Fruit fly (Drosophila melanogaster) whole organism, wandering third instar larva: ENCODE data around the gene nbs.

ENCODE experiments used
- Abd-B ChIP-seq: fragments of >200 bp; optimal IDR thresholded peaks from 2 replicates; lab custom pipeline; 2017; ENCODE audit warnings: missing biosample characterization, missing genetic modification characterization
- CG32264 ChIP-seq: fragments of 200-800 bp; sonication (Bioruptor generic); optimal IDR thresholded peaks from 2 replicates; lab custom pipeline; 2016; ENCODE audit warnings: missing biosample characterization, missing genetic modification characterization
- CG9705 ChIP-seq: fragments of 200-800 bp; sonication (Bioruptor generic); optimal IDR thresholded peaks from 2 replicates; lab custom pipeline; 2018; ENCODE audit warnings: missing biosample characterization, mild to moderate bottlenecking, missing genetic modification characterization
- CrebA ChIP-seq: fragments of 200-800 bp; sonication (Bioruptor generic); optimal IDR thresholded peaks from 2 replicates; lab custom pipeline; 2016; ENCODE audit warnings: missing biosample characterization, mild to moderate bottlenecking, missing genetic modification characterization, borderline replicate concordance
- Dfd ChIP-seq: fragments of >200 bp; optimal IDR thresholded peaks from 2 replicates; lab custom pipeline; 2017; ENCODE audit warnings: missing biosample characterization, missing genetic modification characterization
- Dif ChIP-seq: fragments of 200-275, 200-300 bp; sonication (Bioruptor generic); optimal IDR thresholded peaks from 2 replicates; lab custom pipeline; 2018; ENCODE audit warnings: missing biosample characterization, missing genetic modification characterization; ENCODE audit not compliant: partially characterized antibody
- GATAd ChIP-seq: sonication (Bioruptor generic); optimal IDR thresholded peaks from 2 replicates; lab custom pipeline; 2016; ENCODE audit warnings: missing biosample characterization, missing genetic modification characterization
- HLH106 ChIP-seq: fragments of 200-800 bp; optimal IDR thresholded peaks from 3 replicates; lab custom pipeline; 2019; ENCODE audit warnings: missing biosample characterization, mild to moderate bottlenecking, missing genetic modification characterization, moderate library complexity
- Hnf4 ChIP-seq: fragments of 200-800 bp; sonication (Bioruptor generic); optimal IDR thresholded peaks from 2 replicates; lab custom pipeline; 2016; ENCODE audit warnings: missing biosample characterization, mild to moderate bottlenecking, missing genetic modification characterization
- Hr78 ChIP-seq: fragments of >200 bp; optimal IDR thresholded peaks from 2 replicates; lab custom pipeline; 2017; ENCODE audit warnings: missing biosample characterization, missing genetic modification characterization
- Hr83 ChIP-seq: fragments of 200-300 bp; sonication (Bioruptor generic); optimal IDR thresholded peaks from 2 replicates; lab custom pipeline; 2016; ENCODE audit warnings: missing biosample characterization, mild to moderate bottlenecking, missing genetic modification characterization, moderate library complexity; ENCODE audit not compliant: poor library complexity, severe bottlenecking
- Jra ChIP-seq: sonication (Bioruptor generic); optimal IDR thresholded peaks from 2 replicates; lab custom pipeline; 2016; ENCODE audit warnings: missing biosample characterization, missing genetic modification characterization
- Mio ChIP-seq: sonication (Bioruptor generic); optimal IDR thresholded peaks from 2 replicates; lab custom pipeline; 2016; ENCODE audit warnings: missing biosample characterization, missing genetic modification characterization
- Myc ChIP-seq: fragments of >200 bp; optimal IDR thresholded peaks from 2 replicates; lab custom pipeline; 2017
- N ChIP-seq: fragments of >200 bp; optimal IDR thresholded peaks from 2 replicates; lab custom pipeline; 2018; ENCODE audit warnings: missing biosample characterization, missing external identifiers, missing genetic modification characterization
- OdsH ChIP-seq: fragments of 200-800 bp; sonication (Bioruptor generic); optimal IDR thresholded peaks from 2 replicates; lab custom pipeline; 2016; ENCODE audit warnings: missing biosample characterization, mild to moderate bottlenecking, missing genetic modification characterization
- Rel ChIP-seq, 2 experiments: fragments of 200-800 bp; sonication (Bioruptor generic) in 1 of 2; optimal IDR thresholded peaks; 2 replicates in 1 of 2; 3 replicates in 1 of 2; lab custom pipeline; 2016 to 2019; ENCODE audit warnings: mild to moderate bottlenecking in 2 of 2, missing biosample characterization in 2 of 2, missing genetic modification characterization in 2 of 2, moderate library complexity in 1 of 2
- Sp1 ChIP-seq: fragments of 200-800 bp; sonication (Bioruptor generic); optimal IDR thresholded peaks from 3 replicates; lab custom pipeline; 2019; ENCODE audit warnings: missing biosample characterization, mild to moderate bottlenecking, missing genetic modification characterization, moderate library complexity
- Vsx2 ChIP-seq: fragments of 200-300, 225-300 bp; sonication (Bioruptor generic); optimal IDR thresholded peaks from 2 replicates; lab custom pipeline; 2018; ENCODE audit warnings: missing biosample characterization, missing genetic modification characterization; ENCODE audit not compliant: partially characterized antibody
- br ChIP-seq: fragments of 200-800 bp; sonication (Bioruptor generic); optimal IDR thresholded peaks from 2 replicates; lab custom pipeline; 2016; ENCODE audit warnings: missing biosample characterization, missing genetic modification characterization
- brk ChIP-seq: fragments of 200-800 bp; sonication (Bioruptor generic); optimal IDR thresholded peaks from 2 replicates; lab custom pipeline; 2016; ENCODE audit warnings: missing biosample characterization, mild to moderate bottlenecking, missing genetic modification characterization
- dl ChIP-seq, 2 experiments: fragments of 175-275, 200-275 bp in 1 of 2; fragments of 200-275 bp in 1 of 2; sonication (Bioruptor generic); optimal IDR thresholded peaks; lab custom pipeline; 2018; ENCODE audit warnings: mild to moderate bottlenecking in 2 of 2, missing biosample characterization in 2 of 2, missing genetic modification characterization in 2 of 2, moderate library complexity in 2 of 2; ENCODE audit not compliant: partially characterized antibody in 2 of 2, insufficient read depth in 1 of 2
- dmrt93B ChIP-seq: fragments of 200-800 bp; sonication (Bioruptor generic); optimal IDR thresholded peaks from 2 replicates; lab custom pipeline; 2018; ENCODE audit warnings: missing biosample characterization, mild to moderate bottlenecking, missing genetic modification characterization
- dsf ChIP-seq: sonication (Bioruptor generic); optimal IDR thresholded peaks from 2 replicates; lab custom pipeline; 2016; ENCODE audit warnings: missing biosample characterization, missing genetic modification characterization, borderline replicate concordance
- ey ChIP-seq: fragments of 200-800 bp; sonication (Bioruptor generic); optimal IDR thresholded peaks from 2 replicates; lab custom pipeline; 2016; ENCODE audit warnings: missing biosample characterization, missing genetic modification characterization
- foxo ChIP-seq, 2 experiments: fragments of 200-800 bp; sonication (Bioruptor generic); optimal IDR thresholded peaks; 2 replicates in 1 of 2; 3 replicates in 1 of 2; lab custom pipeline; 2016 to 2017; ENCODE audit warnings: missing biosample characterization in 2 of 2, missing genetic modification characterization in 2 of 2
- fru ChIP-seq: fragments of 200-800 bp; sonication (Bioruptor generic); optimal IDR thresholded peaks from 3 replicates; lab custom pipeline; 2016; ENCODE audit warnings: missing biosample characterization, mild to moderate bottlenecking, missing genetic modification characterization
- h ChIP-seq: fragments of 200-800 bp; sonication (Bioruptor generic); optimal IDR thresholded peaks from 3 replicates; lab custom pipeline; 2016; ENCODE audit warnings: missing biosample characterization, mild to moderate bottlenecking, missing genetic modification characterization
- jim ChIP-seq: fragments of 175-275, 200-325 bp; sonication (Bioruptor generic); optimal IDR thresholded peaks from 2 replicates; lab custom pipeline; 2016; ENCODE audit warnings: missing biosample characterization, mild to moderate bottlenecking, missing genetic modification characterization
- lola ChIP-seq: fragments of >200 bp; optimal IDR thresholded peaks from 2 replicates; lab custom pipeline; 2017; ENCODE audit warnings: missing biosample characterization, missing genetic modification characterization
- pan ChIP-seq: fragments of >200 bp; optimal IDR thresholded peaks from 2 replicates; lab custom pipeline; 2017
- psq ChIP-seq: fragments of 200-800 bp; sonication (Bioruptor generic); optimal IDR thresholded peaks from 3 replicates; lab custom pipeline; 2017; ENCODE audit warnings: missing biosample characterization, mild to moderate bottlenecking, missing genetic modification characterization, moderate library complexity
- rgr ChIP-seq: fragments of 200-800 bp; sonication (Bioruptor generic); optimal IDR thresholded peaks from 3 replicates; lab custom pipeline; 2016; ENCODE audit warnings: missing biosample characterization, mild to moderate bottlenecking, missing genetic modification characterization
- sage ChIP-seq: fragments of 200-800 bp; sonication (Bioruptor generic); optimal IDR thresholded peaks from 2 replicates; lab custom pipeline; 2016; ENCODE audit warnings: missing biosample characterization, mild to moderate bottlenecking, missing genetic modification characterization
- sv ChIP-seq: fragments of 200-800 bp; sonication (Bioruptor generic); optimal IDR thresholded peaks from 3 replicates; lab custom pipeline; 2016; ENCODE audit warnings: missing biosample characterization, missing genetic modification characterization
- tai ChIP-seq: sonication (Bioruptor generic); optimal IDR thresholded peaks from 2 replicates; lab custom pipeline; 2016; ENCODE audit warnings: missing biosample characterization, missing genetic modification characterization
- usp ChIP-seq: fragments of >200 bp; optimal IDR thresholded peaks from 2 replicates; lab custom pipeline; 2017; ENCODE audit warnings: missing biosample characterization, missing genetic modification characterization
- woc ChIP-seq: sonication (Bioruptor generic); optimal IDR thresholded peaks from 2 replicates; lab custom pipeline; 2016; ENCODE audit warnings: missing biosample characterization, mild to moderate bottlenecking, missing genetic modification characterization

nbs gene

DNA sequence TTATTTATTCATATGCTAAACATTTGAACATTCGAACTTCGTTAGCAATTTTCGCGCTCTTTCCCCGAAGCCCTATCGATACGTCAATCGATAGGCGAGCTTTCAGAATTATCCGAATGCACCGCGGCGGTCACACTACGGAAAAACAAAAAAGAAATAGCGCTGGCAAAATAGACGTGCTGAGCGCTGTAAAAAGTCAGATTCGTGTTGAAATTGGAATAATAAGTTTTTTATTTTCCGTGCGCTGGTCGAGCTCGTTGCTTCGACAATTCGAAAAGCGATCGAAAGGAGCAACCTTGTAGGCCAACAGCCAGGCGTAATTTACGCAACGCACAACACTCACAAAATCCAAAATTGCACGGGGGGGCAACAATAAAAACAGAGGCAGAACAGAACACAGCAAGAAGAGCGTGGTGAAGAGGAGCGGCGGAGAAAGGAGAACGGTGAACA is 24.8 kb downstream of the nbs start, which contains the start of gene Ubc4:
Gene Ubc4, plus strand, starts transcription at position 144 of the 450 bp plus-strand sequence.
- TF ChIP-seq woc (GFP tag; lab: Kevin White, UChicago) (no peak), Rel (GFP tag; optimal IDR thresholded peaks at IDR 0.05; lab: Kevin White, UChicago) (no peak), Rel (tag; optimal IDR thresholded peaks at IDR 0.05; lab: Kevin White, UChicago) (peak; percentile 33), sage (no peak), h (GFP tag; lab: Kevin White, UChicago) (peak; percentile 47), N (GFP tag; lab: Kevin White, UChicago) (no peak), Jra (no peak), Sp1 (peak; percentile 45), pan (lab: Kevin White, UChicago) (no peak), lola (GFP tag; lab: Kevin White, UChicago) (no peak), jim (GFP tag; lab: Kevin White, UChicago) (no peak), OdsH (GFP tag; lab: Kevin White, UChicago) (peak; percentile 14), GATAd (GFP tag; lab: Kevin White, UChicago) (no peak), fru (peak; percentile 30), CG32264 (no peak), brk (GFP tag; lab: Kevin White, UChicago) (no peak), Hr83 (GFP tag; lab: Kevin White, UChicago) (peak; percentile 7), foxo (GFP tag; optimal IDR thresholded peaks at IDR 0.05; lab: Kevin White, UChicago) (no peak), sv (GFP tag; lab: Kevin White, UChicago) (no peak), tai (GFP tag; lab: Kevin White, UChicago) (no peak), rgr (GFP tag; lab: Kevin White, UChicago) (peak; percentile 64), CG9705 (GFP tag; lab: Kevin White, UChicago) (no peak), dl (GFP tag; optimal IDR thresholded peaks at IDR 0.05; lab: Kevin White, UChicago; ENCODE audit: insufficient read depth in 1 of 2, partially characterized antibody in 2 of 2) (no peak), Hr78 (no peak), br (peak; percentile 22), Hnf4 (GFP tag; lab: Kevin White, UChicago) (no peak), Abd-B (GFP tag; lab: Kevin White, UChicago) (no peak), psq (peak; percentile 87), Dif (no peak), dsf (GFP tag; lab: Kevin White, UChicago) (no peak), ey (GFP tag; lab: Kevin White, UChicago) (peak; percentile 13), Mio (GFP tag; lab: Kevin White, UChicago) (no peak), dmrt93B (no peak), Vsx2 (GFP tag; lab: Kevin White, UChicago) (no peak), Dfd (GFP tag; lab: Kevin White, UChicago) (no peak), HLH106 (tag; lab: Kevin White, UChicago) (peak; percentile 30), CrebA (no peak), Myc (lab: Kevin White, UChicago) (no peak), usp (no peak)

- TF ChIP-seq jim (GFP tag; lab: Kevin White, UChicago) (no peak), N (GFP tag; lab: Kevin White, UChicago) (no peak), psq (no peak), dsf (GFP tag; lab: Kevin White, UChicago) (no peak), HLH106 (tag; lab: Kevin White, UChicago) (no peak), Abd-B (GFP tag; lab: Kevin White, UChicago) (no peak), Dfd (GFP tag; lab: Kevin White, UChicago) (no peak), h (GFP tag; lab: Kevin White, UChicago) (no peak)
Observed at dm6 chr3L:9697527-9697883, 25.5 kb downstream of the nbs start.
